Fruit fly (Drosophila melanogaster) whole organism: ENCODE data around the gene Cyp4ac1.

Experiments used
- EcR ChIP-seq, 2 experiments: fragments of >200 bp; optimal IDR thresholded peaks; 2 replicates each; lab custom pipeline; 2017; ENCODE audit warnings: missing biosample characterization in 2 of 2, missing genetic modification characterization in 2 of 2, missing genetic modification reagents in 2 of 2
- pan ChIP-seq: fragments of >200 bp; optimal IDR thresholded peaks from 2 replicates; lab custom pipeline; 2017
- psq ChIP-seq: fragments of >200 bp; optimal IDR thresholded peaks from 2 replicates; lab custom pipeline; 2017
- usp ChIP-seq: fragments of >200 bp; optimal IDR thresholded peaks from 2 replicates; lab custom pipeline; 2017; ENCODE audit warnings: missing biosample characterization, missing genetic modification characterization, mixed read lengths

DNA sequence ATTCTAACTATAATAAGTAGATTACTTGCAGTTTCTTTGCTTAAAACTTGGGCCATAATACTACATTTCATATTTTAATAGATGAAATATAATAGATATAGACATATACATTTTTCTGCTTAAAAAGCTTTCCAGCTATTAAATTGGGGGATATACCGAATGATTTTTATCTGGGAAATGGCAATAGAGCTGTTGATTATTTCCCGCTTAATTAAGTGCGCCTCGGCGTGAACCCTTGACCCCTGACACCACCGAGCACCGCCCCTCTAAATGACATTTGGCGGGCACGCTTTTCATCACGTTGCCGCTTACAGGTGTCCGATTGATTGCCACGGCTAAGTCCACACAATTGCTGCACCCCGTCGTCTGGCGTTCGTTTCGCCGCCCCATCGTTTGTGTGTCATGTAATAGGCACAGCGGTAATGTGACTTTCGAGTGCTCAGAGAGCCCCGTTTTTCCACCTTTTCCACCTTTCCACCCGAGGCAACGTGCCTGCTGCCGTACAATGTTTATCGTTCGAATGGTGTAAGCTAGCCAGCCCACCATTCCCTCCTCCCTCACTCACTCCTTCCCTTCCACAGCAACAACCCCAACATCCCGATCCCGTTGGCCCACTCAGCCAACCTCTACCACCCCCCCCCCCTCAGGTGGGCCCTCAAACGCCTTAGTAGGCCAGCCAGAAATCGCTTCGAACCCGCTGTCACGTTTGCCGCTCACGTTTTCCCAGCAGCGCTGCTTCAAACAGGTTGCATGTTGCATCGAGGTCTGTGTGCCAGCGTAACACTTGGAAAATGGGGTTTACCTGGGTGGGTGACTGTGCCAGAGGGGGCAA, 37.2 kb downstream of the Cyp4ac1 start:
- TF ChIP-seq usp (GFP tag; lab: Kevin White, UChicago) (no peak), pan (lab: Kevin White, UChicago) (no peak), psq (lab: Kevin White, UChicago) (no peak), EcR (GFP tag; optimal IDR thresholded peaks at IDR 0.05; lab: Kevin White, UChicago) (no peak)
